Fruit fly (Drosophila melanogaster) whole organism, embryonic: Measurements from ENCODE around the gene Prosbeta2R2.

Experiments used
- CG12942 ChIP-seq: fragments of 200-800 bp; sonication (Bioruptor generic); optimal IDR thresholded peaks from 3 replicates; lab custom pipeline; 2016; ENCODE audit warnings: missing biosample characterization, missing genetic modification characterization
- CG15073 ChIP-seq: fragments of 200-800 bp; sonication (Bioruptor generic); optimal IDR thresholded peaks from 2 replicates; lab custom pipeline; 2016; ENCODE audit warnings: missing biosample characterization, missing genetic modification characterization
- CG15514 ChIP-seq: fragments of 200-800 bp; sonication (Bioruptor generic); optimal IDR thresholded peaks from 3 replicates; lab custom pipeline; 2017; ENCODE audit warnings: missing biosample characterization, missing genetic modification characterization, mild to moderate bottlenecking, moderate library complexity, missing genetic modification reagents
- CG18599 ChIP-seq: fragments of 200-800 bp; sonication (Bioruptor generic); optimal IDR thresholded peaks from 3 replicates; lab custom pipeline; 2017; ENCODE audit warnings: missing biosample characterization, missing genetic modification characterization, mild to moderate bottlenecking, moderate library complexity, missing genetic modification reagents
- CG2120 ChIP-seq: fragments of 200-800 bp; sonication (Bioruptor generic); optimal IDR thresholded peaks from 3 replicates; lab custom pipeline; 2016; ENCODE audit warnings: missing biosample characterization, missing genetic modification characterization
- CG2678 ChIP-seq: fragments of 200-800 bp; sonication (Bioruptor generic); optimal IDR thresholded peaks from 3 replicates; lab custom pipeline; 2019; ENCODE audit warnings: missing biosample characterization, mild to moderate bottlenecking, missing genetic modification characterization, moderate library complexity
- CG30403 ChIP-seq: fragments of 200-800 bp; sonication (Bioruptor generic); optimal IDR thresholded peaks from 3 replicates; lab custom pipeline; 2016; ENCODE audit warnings: missing biosample characterization, missing genetic modification characterization
- CG32772 ChIP-seq: fragments of 200-800 bp; sonication (Bioruptor generic); IDR thresholded peaks from 2 replicates; pipeline ENCODE4 v1.3.6; 2022; ENCODE audit warnings: missing biosample characterization, missing genetic modification characterization
- CG4617 ChIP-seq: fragments of 200-800 bp; sonication (Bioruptor generic); optimal IDR thresholded peaks from 3 replicates; lab custom pipeline; 2016; ENCODE audit warnings: missing biosample characterization, missing genetic modification characterization, borderline replicate concordance
- CG7556 ChIP-seq: fragments of 200-800 bp; sonication (Bioruptor generic); optimal IDR thresholded peaks from 2 replicates; lab custom pipeline; 2017; ENCODE audit warnings: missing biosample characterization, mild to moderate bottlenecking, missing genetic modification characterization
- CG7839 ChIP-seq: fragments of 200-800 bp; sonication (Bioruptor generic); optimal IDR thresholded peaks from 3 replicates; lab custom pipeline; 2018; ENCODE audit warnings: missing biosample characterization, mild to moderate bottlenecking, missing genetic modification characterization, moderate library complexity
- CG9797 ChIP-seq: fragments of 200-800 bp; sonication (Bioruptor generic); optimal IDR thresholded peaks from 3 replicates; lab custom pipeline; 2018; ENCODE audit warnings: missing biosample characterization, mild to moderate bottlenecking, missing genetic modification characterization
- D19B ChIP-seq: fragments of 200-800 bp; sonication (Bioruptor generic); optimal IDR thresholded peaks from 2 replicates; lab custom pipeline; 2017; ENCODE audit warnings: missing biosample characterization, mild to moderate bottlenecking, missing genetic modification characterization
- Ets97D ChIP-seq: fragments of 200-800 bp; sonication (Bioruptor generic); optimal IDR thresholded peaks from 3 replicates; lab custom pipeline; 2016; ENCODE audit warnings: missing biosample characterization, missing genetic modification characterization
- Fer1 ChIP-seq: fragments of 200-800 bp; sonication (Bioruptor generic); optimal IDR thresholded peaks from 2 replicates; lab custom pipeline; 2017; ENCODE audit warnings: missing biosample characterization, mild to moderate bottlenecking, missing genetic modification characterization
- Hmr ChIP-seq: fragments of 200-800 bp; sonication (Bioruptor generic); optimal IDR thresholded peaks from 3 replicates; lab custom pipeline; 2017; ENCODE audit warnings: mild to moderate bottlenecking, missing biosample characterization, missing genetic modification reagents, missing genetic modification characterization
- Hr51 ChIP-seq, 2 experiments: fragments of 200-800 bp; sonication (Bioruptor generic); optimal IDR thresholded peaks; 2 replicates in 1 of 2; 3 replicates in 1 of 2; lab custom pipeline; 2016 to 2018; ENCODE audit warnings: missing biosample characterization in 2 of 2, missing genetic modification characterization in 2 of 2, mild to moderate bottlenecking in 1 of 2, moderate library complexity in 1 of 2
- MBD-R2 ChIP-seq: fragments of 200-800 bp; sonication (Bioruptor generic); IDR thresholded peaks from 2 replicates; pipeline ENCODE4 v1.3.6; 2022; ENCODE audit warnings: missing biosample characterization, missing genetic modification characterization
- Meics ChIP-seq: fragments of 200-800 bp; sonication (Bioruptor generic); optimal IDR thresholded peaks from 2 replicates; lab custom pipeline; 2017; ENCODE audit warnings: missing biosample characterization, mild to moderate bottlenecking, missing genetic modification characterization
- Nf-YA ChIP-seq: fragments of 200-800 bp; sonication (Bioruptor generic); IDR thresholded peaks from 2 replicates; pipeline ENCODE4 v1.3.6; 2022; ENCODE audit warnings: missing biosample characterization, missing genetic modification characterization
- Sry-β ChIP-seq: fragments of 200-800 bp; sonication (Bioruptor generic); optimal IDR thresholded peaks from 2 replicates; lab custom pipeline; 2018; ENCODE audit warnings: missing biosample characterization, mild to moderate bottlenecking, missing genetic modification characterization, moderate library complexity
- Xbp1 ChIP-seq: fragments of 200-800 bp; sonication (Bioruptor generic); optimal IDR thresholded peaks from 3 replicates; lab custom pipeline; 2016; ENCODE audit warnings: missing biosample characterization, mild to moderate bottlenecking, missing genetic modification characterization
- Xrp1 ChIP-seq: fragments of 200-800 bp; sonication (Bioruptor generic); IDR thresholded peaks from 2 replicates; pipeline ENCODE4 v1.3.6; 2022; ENCODE audit warnings: missing biosample characterization, missing genetic modification characterization
- bbx ChIP-seq: fragments of 200-800 bp; sonication (Bioruptor generic); IDR thresholded peaks from 2 replicates; pipeline ENCODE4 v1.3.6; 2022; ENCODE audit warnings: missing biosample characterization, missing genetic modification characterization; ENCODE audit not compliant: partially characterized antibody
- bowl ChIP-seq: fragments of 200-800 bp; sonication (Bioruptor generic); IDR thresholded peaks from 2 replicates; pipeline ENCODE4 v1.3.6; 2022; ENCODE audit warnings: missing biosample characterization, missing genetic modification characterization
- cas ChIP-seq: fragments of 200-800 bp; sonication (Bioruptor generic); IDR thresholded peaks from 2 replicates; pipeline ENCODE4 v1.3.6; 2022; ENCODE audit warnings: missing biosample characterization, missing genetic modification characterization
- chn ChIP-seq: fragments of 200-800 bp; sonication (Bioruptor generic); optimal IDR thresholded peaks from 2 replicates; lab custom pipeline; 2016; ENCODE audit warnings: missing biosample characterization, missing genetic modification characterization
- dmrt99B ChIP-seq: fragments of 200-800 bp; sonication (Bioruptor generic); optimal IDR thresholded peaks from 2 replicates; lab custom pipeline; 2018; ENCODE audit warnings: missing biosample characterization, mild to moderate bottlenecking, missing genetic modification characterization, moderate library complexity
- eve ChIP-seq, 2 experiments: fragments of >200 bp; optimal IDR thresholded peaks; 2 replicates each; lab custom pipeline; 2017; ENCODE audit warnings: missing biosample characterization in 2 of 2, missing genetic modification characterization in 2 of 2
- gem ChIP-seq: fragments of 200-800 bp; sonication (Bioruptor generic); optimal IDR thresholded peaks from 2 replicates; lab custom pipeline; 2019; ENCODE audit warnings: missing biosample characterization, mild to moderate bottlenecking, missing genetic modification characterization, moderate library complexity
- grau ChIP-seq: fragments of 200-800 bp; optimal IDR thresholded peaks from 3 replicates; lab custom pipeline; 2019; ENCODE audit warnings: missing biosample characterization, mild to moderate bottlenecking, missing genetic modification characterization, moderate library complexity
- lab ChIP-seq: fragments of 200-800 bp; sonication (Bioruptor generic); optimal IDR thresholded peaks from 3 replicates; lab custom pipeline; 2017; ENCODE audit warnings: missing biosample characterization, missing genetic modification characterization, mild to moderate bottlenecking, moderate library complexity, missing genetic modification reagents
- lilli ChIP-seq: fragments of 200-800 bp; sonication (Bioruptor generic); optimal IDR thresholded peaks from 3 replicates; lab custom pipeline; 2016; ENCODE audit warnings: missing biosample characterization, missing genetic modification characterization
- luna ChIP-seq: fragments of 200-800 bp; sonication (Bioruptor generic); optimal IDR thresholded peaks from 2 replicates; lab custom pipeline; 2016; ENCODE audit warnings: missing biosample characterization, missing genetic modification characterization
- onecut ChIP-seq: fragments of 200-800 bp; sonication (Bioruptor generic); IDR thresholded peaks from 2 replicates; pipeline ENCODE4 v1.3.6; 2022; ENCODE audit warnings: missing biosample characterization, missing genetic modification characterization
- org-1 ChIP-seq: fragments of 200-800 bp; sonication (Bioruptor generic); optimal IDR thresholded peaks from 2 replicates; lab custom pipeline; 2017; ENCODE audit warnings: missing biosample characterization, missing genetic modification characterization
- prd ChIP-seq, 3 experiments: fragments of >200 bp in 2 of 3; fragments of 200-800 bp in 1 of 3; sonication (Bioruptor generic) in 1 of 3; optimal IDR thresholded peaks in 2 of 3; IDR thresholded peaks in 1 of 3; 2 replicates in 2 of 3; 3 replicates in 1 of 3; pipeline versions ENCODE4 v1.3.6 to Lab custom; 2017 to 2022; ENCODE audit warnings: missing biosample characterization in 1 of 3, missing genetic modification characterization in 1 of 3
- ro ChIP-seq: fragments of 200-800 bp; sonication (Bioruptor generic); IDR thresholded peaks from 2 replicates; pipeline ENCODE4 v1.3.6; 2022; ENCODE audit warnings: missing biosample characterization, missing genetic modification characterization
- scrt ChIP-seq: fragments of 200-800 bp; sonication (Bioruptor generic); optimal IDR thresholded peaks from 2 replicates; lab custom pipeline; 2018; ENCODE audit warnings: missing biosample characterization, mild to moderate bottlenecking, missing genetic modification characterization, moderate library complexity
- sens ChIP-seq: fragments of 200-800 bp; sonication (Bioruptor generic); peaks from one replicate; lab custom pipeline; 2016; ENCODE audit warnings: missing biosample characterization, missing genetic modification characterization
- sima ChIP-seq: fragments of 200-800 bp; sonication (Bioruptor generic); optimal IDR thresholded peaks from 2 replicates; lab custom pipeline; 2016; ENCODE audit warnings: missing biosample characterization, missing genetic modification characterization
- tio ChIP-seq: fragments of 200-800 bp; sonication (Bioruptor generic); optimal IDR thresholded peaks from 2 replicates; lab custom pipeline; 2017; ENCODE audit warnings: missing biosample characterization, missing genetic modification characterization, inconsistent platforms
- wdn ChIP-seq: fragments of 200-800 bp; sonication (Bioruptor generic); IDR thresholded peaks from 2 replicates; pipeline ENCODE4 v1.3.6; 2022; ENCODE audit warnings: missing biosample characterization, missing genetic modification characterization
- zen2 ChIP-seq: fragments of 200-800 bp; sonication (Bioruptor generic); IDR thresholded peaks from 3 replicates; pipeline ENCODE4 v1.3.6; 2022; ENCODE audit warnings: missing biosample characterization, missing genetic modification characterization; ENCODE audit not compliant: partially characterized antibody

Gene Prosbeta2R2

DNA sequence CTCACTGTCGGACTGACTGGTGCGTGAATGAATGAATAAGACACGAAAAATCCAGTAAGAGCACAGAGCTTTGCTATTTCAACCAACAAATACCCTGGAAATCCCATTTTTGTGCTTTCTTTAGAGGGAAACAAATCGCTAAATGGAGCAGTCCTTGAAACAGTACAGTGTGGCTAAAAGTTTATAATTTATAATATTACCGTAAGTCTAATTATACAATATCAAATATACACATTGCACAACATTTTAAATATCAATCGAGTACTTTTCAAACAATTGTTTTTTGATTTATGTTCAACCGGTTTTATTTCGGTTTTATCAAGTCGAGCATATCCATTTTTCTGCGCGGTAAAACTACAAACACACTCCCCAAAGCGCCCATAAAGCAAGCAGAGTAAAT lies 26.1 kb downstream of the Prosbeta2R2 start:
- TF ChIP-seq Ets97D (GFP tag; lab: Kevin White, UChicago) (no peak), Xrp1 (0 out of 2 replicates have a peak, but pooled peaks have one; percentile 7), Xbp1 (peak; percentile 3), lab (GFP tag; lab: Kevin White, UChicago) (peak; percentile 42), CG2120 (GFP tag; lab: Kevin White, UChicago) (peak; percentile 23), Meics (GFP tag; lab: Kevin White, UChicago) (peak; percentile 25), Sry-β (GFP tag; lab: Kevin White, UChicago) (no peak), Fer1 (GFP tag; lab: Kevin White, UChicago) (peak; percentile 26), gem (tag; lab: Kevin White, UChicago) (peak; percentile 31), eve (GFP tag; optimal IDR thresholded peaks at IDR 0.05; lab: Kevin White, UChicago) (peak in 1 of 2 experiments; percentile 48), bbx (GFP tag; lab: Robert Waterston, UW) (no peak), scrt (GFP tag; lab: Kevin White, UChicago) (no peak), lilli (no peak), bowl (no peak), dmrt99B (tag; lab: Kevin White, UChicago) (peak; percentile 19), Hr51 (GFP tag; optimal IDR thresholded peaks at IDR 0.05; lab: Kevin White, UChicago) (peak in 1 of 2 experiments; percentile 1), Hmr (GFP tag; lab: Kevin White, UChicago) (peak; percentile 20), CG2678 (peak; percentile 17), CG7839 (tag; lab: Kevin White, UChicago) (peak; percentile 16), CG18599 (GFP tag; lab: Kevin White, UChicago) (peak; percentile 52), CG15514 (peak; percentile 8), CG7556 (GFP tag; lab: Kevin White, UChicago) (peak; percentile 10), D19B (GFP tag; lab: Kevin White, UChicago) (peak; percentile 80), onecut (GFP tag; lab: Robert Waterston, UW) (no peak), grau (tag; lab: Kevin White, UChicago) (peak; percentile 23), CG30403 (GFP tag; lab: Kevin White, UChicago) (peak; percentile 3)

DNA sequence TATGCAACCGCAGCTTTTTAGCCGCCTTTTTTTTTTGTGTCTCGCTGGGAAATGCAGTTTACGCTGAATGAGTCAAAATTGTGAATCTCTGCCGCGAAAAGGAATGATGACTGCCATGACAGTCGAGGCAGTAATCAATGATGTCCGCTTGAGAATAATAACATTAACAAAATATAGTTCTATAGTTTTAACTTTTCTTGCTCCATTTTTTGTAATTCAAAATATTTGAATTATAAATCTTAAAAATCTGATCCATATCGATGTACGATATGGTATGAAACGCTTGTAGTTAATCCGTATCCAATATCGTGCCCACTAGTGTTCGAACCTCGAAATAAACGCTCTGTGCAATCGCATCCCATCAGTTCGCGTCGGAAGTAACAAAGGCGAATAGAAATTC lies 31.5 kb downstream of the Prosbeta2R2 start:
- TF ChIP-seq MBD-R2, result no peak
- TF ChIP-seq sima, result no peak
- TF ChIP-seq wdn (GFP tag; lab: Robert Waterston, UW), result no peak
- peak; percentile 81 for TF ChIP-seq CG15073 (GFP tag; lab: Kevin White, UChicago)
- TF ChIP-seq CG9797, result no peak
- TF ChIP-seq CG4617 (GFP tag; lab: Kevin White, UChicago), result no peak
- TF ChIP-seq tio (GFP tag; lab: Kevin White, UChicago), result no peak
- no peak for TF ChIP-seq CG12942 (GFP tag; lab: Kevin White, UChicago)
- TF ChIP-seq zen2 (GFP tag; lab: Robert Waterston, UW), result no peak
- TF ChIP-seq Nf-YA (GFP tag; lab: Robert Waterston, UW), result no peak
- no peak for TF ChIP-seq CG32772 (GFP tag; lab: Robert Waterston, UW)
- TF ChIP-seq ro (GFP tag; lab: Robert Waterston, UW), result no peak
- TF ChIP-seq prd (optimal IDR thresholded peaks at IDR 0.05; lab: Kevin White, UChicago), result no peak
- 0 out of 3 replicates have a peak, but pooled peaks have one; percentile 4 for TF ChIP-seq prd (GFP tag; IDR thresholded peaks at IDR 0.05; lab: Robert Waterston, UW)
- TF ChIP-seq org-1 (GFP tag; lab: Kevin White, UChicago), result no peak
- TF ChIP-seq chn (GFP tag; lab: Kevin White, UChicago), result no peak
- TF ChIP-seq luna (GFP tag; lab: Kevin White, UChicago), result no peak
- no peak for TF ChIP-seq cas
- TF ChIP-seq sens (GFP tag; lab: Kevin White, UChicago), result peak; percentile 81
- TF ChIP-seq, all 482 proteins: peak for 3
